Worm (Caenorhabditis elegans): ENCODE data around the gene ooc-5.

ce11 chrII:8994336-8994735, 1.4 kb downstream of the ooc-5 start, which contains the start of gene F44G4.1:
- TF ChIP-seq him-1 (tag; optimal IDR thresholded peaks at IDR 0.05), result no peak
- TF ChIP-seq dao-5 (tag; optimal IDR thresholded peaks at IDR 0.05), result no peak
